Worm (Caenorhabditis elegans) whole organism, early embryonic: Measurements from ENCODE around the gene exl-1.

Source experiments
- B0310.2 ChIP-seq: sonication (generic microtip); optimal IDR thresholded peaks from 2 replicates; lab custom pipeline; 2016; ENCODE audit warnings: mild to moderate bottlenecking, missing genetic modification characterization, missing compliant biosample characterization
- F13C5.2 ChIP-seq: sonication (generic microtip); optimal IDR thresholded peaks from 2 replicates; lab custom pipeline; 2017; ENCODE audit warnings: mild to moderate bottlenecking, missing genetic modification characterization, inconsistent platforms, missing compliant biosample characterization
- aly-1 ChIP-seq: sonication (generic microtip); optimal IDR thresholded peaks from 2 replicates; lab custom pipeline; 2016; ENCODE audit warnings: missing genetic modification characterization, missing compliant biosample characterization
- ama-1 ChIP-seq: fragments of 150-350 bp; optimal IDR thresholded peaks from 2 replicates; lab custom pipeline; 2014
- ceh-13 ChIP-seq: fragments of 200-800 bp; sonication (Bioruptor generic); optimal IDR thresholded peaks from 2 replicates; lab custom pipeline; 2018; ENCODE audit warnings: mild to moderate bottlenecking, missing genetic modification characterization, missing compliant biosample characterization
- ceh-36 ChIP-seq: sonication (generic microtip); optimal IDR thresholded peaks from 2 replicates; lab custom pipeline; 2016; ENCODE audit warnings: missing genetic modification characterization, inconsistent platforms, missing compliant biosample characterization
- flt-1 ChIP-seq: fragments of 200-800 bp; sonication (Bioruptor generic); IDR thresholded peaks from 2 replicates; pipeline ENCODE4 v1.3.6; 2022; ENCODE audit warnings: missing genetic modification characterization, missing compliant biosample characterization
- hmbx-1 ChIP-seq: sonication (generic microtip); optimal IDR thresholded peaks from 2 replicates; lab custom pipeline; 2016; ENCODE audit warnings: mild to moderate bottlenecking, missing genetic modification characterization, missing compliant biosample characterization
- hmg-4 ChIP-seq: fragments of 200-800 bp; sonication (Bioruptor generic); optimal IDR thresholded peaks from 2 replicates; lab custom pipeline; 2018; ENCODE audit warnings: mild to moderate bottlenecking, missing genetic modification characterization, missing compliant biosample characterization
- tbx-37 ChIP-seq: fragments of 200-800 bp; sonication (Bioruptor generic); conservative IDR thresholded peaks from 2 replicates; pipeline ENCODE4 v1.3.6; 2022; ENCODE audit warnings: missing genetic modification reagents, missing genetic modification characterization, missing compliant biosample characterization

- TF ChIP-seq ceh-36 (no peak), hmg-4 (GFP tag; lab: Kevin White, UChicago) (no peak), ceh-13 (GFP tag; lab: Kevin White, UChicago) (no peak), tbx-37 (no peak), ama-1 (lab: Kevin White, UChicago) (no peak), aly-1 (tag; lab: Kevin White, UChicago) (no peak), hmbx-1 (tag; lab: Kevin White, UChicago) (no peak), flt-1 (GFP tag; lab: Robert Waterston, UW) (no peak), B0310.2 (tag; lab: Kevin White, UChicago) (no peak), F13C5.2 (tag; lab: Kevin White, UChicago) (no peak)
Measured at ce11 chrII:14410768-14411167, 2.5 kb downstream of the exl-1 start, which contains the start of gene dsb-2.
